Worm (Caenorhabditis elegans) whole organism, L2 larva: ENCODE data around the gene C06B3.16.

Source experiments
- C34F6.9 ChIP-seq: fragments of 150-350 bp; optimal IDR thresholded peaks from 2 replicates; lab custom pipeline; 2014; ENCODE audit warnings: missing biosample characterization, missing genetic modification characterization
- F13H6.1 ChIP-seq: sonication (generic microtip); optimal IDR thresholded peaks from 2 replicates; lab custom pipeline; 2016; ENCODE audit warnings: missing genetic modification characterization, missing compliant biosample characterization
- alr-1 ChIP-seq: fragments of 150-350 bp; optimal IDR thresholded peaks from 2 replicates; lab custom pipeline; 2014; ENCODE audit warnings: missing biosample characterization, missing genetic modification characterization
- aly-2 ChIP-seq: fragments of 150-350 bp; optimal IDR thresholded peaks from 2 replicates; lab custom pipeline; 2014; ENCODE audit warnings: missing biosample characterization, missing genetic modification characterization
- blmp-1 ChIP-seq: sonication (generic microtip); optimal IDR thresholded peaks from 2 replicates; lab custom pipeline; 2017; ENCODE audit warnings: missing genetic modification characterization, mild to moderate bottlenecking, missing compliant biosample characterization, antibody characterized with exemption, moderate library complexity; ENCODE audit not compliant: insufficient read depth
- ceh-16 ChIP-seq: fragments of 150-350 bp; optimal IDR thresholded peaks from 2 replicates; lab custom pipeline; 2014; ENCODE audit warnings: missing biosample characterization, missing genetic modification characterization
- ceh-82 ChIP-seq: fragments of 150-350 bp; optimal IDR thresholded peaks from 2 replicates; lab custom pipeline; 2014; ENCODE audit warnings: missing biosample characterization, missing genetic modification characterization
- egl-27 ChIP-seq: sonication (generic microtip); optimal IDR thresholded peaks from 3 replicates; lab custom pipeline; 2017; ENCODE audit warnings: missing biosample characterization, missing genetic modification reagents, missing genetic modification characterization
- elt-1 ChIP-seq: fragments of 150-350 bp; optimal IDR thresholded peaks from 2 replicates; lab custom pipeline; 2014; ENCODE audit warnings: missing biosample characterization, missing genetic modification characterization
- elt-3 ChIP-seq: sonication (generic microtip); optimal IDR thresholded peaks from 2 replicates; lab custom pipeline; 2017; ENCODE audit warnings: missing biosample characterization, missing genetic modification characterization
- lin-11 ChIP-seq: fragments of 150-350 bp; sonication (generic microtip); optimal IDR thresholded peaks from 2 replicates; lab custom pipeline; 2014; ENCODE audit warnings: missing biosample characterization, missing genetic modification characterization, inconsistent platforms, mixed read lengths
- lsy-2 ChIP-seq, 2 experiments: fragments of 150-350 bp in 1 of 2; sonication (generic microtip) in 1 of 2; optimal IDR thresholded peaks; 2 replicates each; lab custom pipeline; 2014 to 2017; ENCODE audit warnings: missing biosample characterization in 2 of 2, missing genetic modification characterization in 2 of 2
- mab-5 ChIP-seq: fragments of 150-350 bp; optimal IDR thresholded peaks from 2 replicates; lab custom pipeline; 2014; ENCODE audit warnings: missing biosample characterization, missing genetic modification characterization
- mbf-1 ChIP-seq: sonication (generic microtip); optimal IDR thresholded peaks from 2 replicates; lab custom pipeline; 2017; ENCODE audit warnings: missing biosample characterization, missing genetic modification characterization
- mdl-1 ChIP-seq, 2 experiments: fragments of 150-350 bp in 1 of 2; sonication (generic microtip) in 1 of 2; optimal IDR thresholded peaks; 2 replicates each; lab custom pipeline; 2017; ENCODE audit warnings: missing biosample characterization in 2 of 2, missing genetic modification characterization in 2 of 2
- nhr-10 ChIP-seq: sonication (generic microtip); optimal IDR thresholded peaks from 2 replicates; lab custom pipeline; 2017; ENCODE audit warnings: missing biosample characterization, missing genetic modification characterization
- nhr-11 ChIP-seq: fragments of 150-350 bp; optimal IDR thresholded peaks from 2 replicates; lab custom pipeline; 2014; ENCODE audit warnings: missing biosample characterization, missing genetic modification characterization
- nhr-12 ChIP-seq: fragments of 150-350 bp; optimal IDR thresholded peaks from 2 replicates; lab custom pipeline; 2014; ENCODE audit warnings: missing biosample characterization, missing genetic modification characterization
- nhr-129 ChIP-seq: fragments of 150-350 bp; optimal IDR thresholded peaks from 2 replicates; lab custom pipeline; 2014; ENCODE audit warnings: missing biosample characterization, missing genetic modification characterization
- nhr-23 ChIP-seq: fragments of 150-350 bp; optimal IDR thresholded peaks from 2 replicates; lab custom pipeline; 2014; ENCODE audit warnings: missing biosample characterization, missing genetic modification reagents, missing genetic modification characterization
- nhr-237 ChIP-seq: fragments of 150-350 bp; optimal IDR thresholded peaks from 2 replicates; lab custom pipeline; 2014; ENCODE audit warnings: missing biosample characterization, missing genetic modification characterization
- nhr-6 ChIP-seq: fragments of 150-350 bp; optimal IDR thresholded peaks from 2 replicates; lab custom pipeline; 2014; ENCODE audit warnings: missing biosample characterization, missing genetic modification characterization
- nhr-77 ChIP-seq: fragments of 150-350 bp; optimal IDR thresholded peaks from 2 replicates; lab custom pipeline; 2014; ENCODE audit warnings: missing biosample characterization, missing genetic modification characterization
- peb-1 ChIP-seq: fragments of 150-350 bp; optimal IDR thresholded peaks from 2 replicates; lab custom pipeline; 2014; ENCODE audit warnings: missing biosample characterization, missing genetic modification characterization
- sem-4 ChIP-seq: fragments of 150-350 bp; optimal IDR thresholded peaks from 2 replicates; lab custom pipeline; 2014; ENCODE audit warnings: missing biosample characterization, missing genetic modification reagents, missing genetic modification characterization
- sma-3 ChIP-seq: sonication (generic microtip); optimal IDR thresholded peaks from 2 replicates; lab custom pipeline; 2016; ENCODE audit warnings: missing genetic modification reagents, missing genetic modification characterization, missing compliant biosample characterization
- sma-9 ChIP-seq, 2 experiments: fragments of 150-350 bp in 1 of 2; sonication (generic microtip) in 1 of 2; optimal IDR thresholded peaks; 2 replicates each; lab custom pipeline; 2014 to 2016; ENCODE audit warnings: missing genetic modification characterization in 2 of 2, mild to moderate bottlenecking in 1 of 2, missing biosample characterization in 1 of 2, missing compliant biosample characterization in 1 of 2, missing genetic modification reagents in 1 of 2, moderate library complexity in 1 of 2
- snpc-4 ChIP-seq: fragments of 150-350 bp; optimal IDR thresholded peaks from 2 replicates; lab custom pipeline; 2014; ENCODE audit warnings: missing biosample characterization, missing genetic modification characterization
- unc-39 ChIP-seq: fragments of 150-350 bp; optimal IDR thresholded peaks from 2 replicates; lab custom pipeline; 2014; ENCODE audit warnings: missing biosample characterization, missing genetic modification characterization
- unc-55 ChIP-seq: fragments of 150-350 bp; sonication (generic microtip); optimal IDR thresholded peaks from 3 replicates; lab custom pipeline; 2014; ENCODE audit warnings: missing biosample characterization, missing genetic modification reagents, missing genetic modification characterization
- ztf-1 ChIP-seq: fragments of 200-800 bp; sonication (Bioruptor generic); conservative IDR thresholded peaks from 2 replicates; pipeline ENCODE4 v1.3.6; 2022; ENCODE audit warnings: missing genetic modification characterization, missing compliant biosample characterization
- ztf-11 ChIP-seq: sonication (generic microtip); optimal IDR thresholded peaks from 2 replicates; lab custom pipeline; 2017; ENCODE audit warnings: missing biosample characterization, missing genetic modification characterization
- ztf-4 ChIP-seq: fragments of 150-350 bp; optimal IDR thresholded peaks from 2 replicates; lab custom pipeline; 2014; ENCODE audit warnings: missing biosample characterization, missing genetic modification characterization

The C06B3.16 gene

ce11 chrV:13915390-13915789 is 15.9 kb upstream of the C06B3.16 start, which contains the start of gene gcy-32:
gcy-32 (minus strand) TSS chrV:13915490.
- no peak for TF ChIP-seq lsy-2 (tag; optimal IDR thresholded peaks at IDR 0.05; lab: Kevin White, UChicago)
- TF ChIP-seq mbf-1 (tag; lab: Kevin White, UChicago) = no peak
- no peak for TF ChIP-seq C34F6.9 (tag; lab: Kevin White, UChicago)
- TF ChIP-seq ztf-1 (GFP tag; lab: Robert Waterston, UW) = no peak
- TF ChIP-seq snpc-4 (tag; lab: Kevin White, UChicago) = no peak
- TF ChIP-seq nhr-12 (tag; lab: Kevin White, UChicago) = no peak
- TF ChIP-seq unc-55 (GFP tag; lab: Kevin White, UChicago) = no peak

ce11 chrV:13916196-13916595 is 15.1 kb upstream of the C06B3.16 start, which contains the start of gene str-252:
str-252 (plus strand) TSS chrV:13916496.
- TF ChIP-seq sma-3 (GFP tag; lab: Kevin White, UChicago) = no peak
- TF ChIP-seq sma-9 (GFP tag; optimal IDR thresholded peaks at IDR 0.05; lab: Kevin White, UChicago) = no peak
- no peak for TF ChIP-seq sma-9 (tag; optimal IDR thresholded peaks at IDR 0.05; lab: Kevin White, UChicago)
- no peak for TF ChIP-seq nhr-11 (tag; lab: Kevin White, UChicago)

ce11 chrV:13918341-13918740 is 13.0 kb upstream of the C06B3.16 start, which contains the start of gene str-250:
str-250 (plus strand) TSS chrV:13918641.
- no peak for TF ChIP-seq unc-55 (GFP tag; lab: Kevin White, UChicago)
- TF ChIP-seq, all 48 proteins: peak for 0

- no peak for TF ChIP-seq elt-3 (tag; lab: Kevin White, UChicago)
- no peak for TF ChIP-seq nhr-12 (tag; lab: Kevin White, UChicago)
- no peak for TF ChIP-seq alr-1 (tag; lab: Kevin White, UChicago)
- TF ChIP-seq nhr-23 = no peak
- TF ChIP-seq sem-4 (tag; lab: Kevin White, UChicago) = no peak
- TF ChIP-seq sma-3 (GFP tag; lab: Kevin White, UChicago) = no peak
- no peak for TF ChIP-seq mab-5
- TF ChIP-seq egl-27 = no peak
- no peak for TF ChIP-seq nhr-6 (tag; lab: Kevin White, UChicago)
- TF ChIP-seq nhr-10 (tag; lab: Kevin White, UChicago) = no peak
- TF ChIP-seq unc-39 (tag; lab: Kevin White, UChicago) = no peak
- TF ChIP-seq nhr-237 (tag; lab: Kevin White, UChicago) = no peak
- TF ChIP-seq blmp-1 (tag; lab: Kevin White, UChicago) = no peak
- no peak for TF ChIP-seq mdl-1 (tag; optimal IDR thresholded peaks at IDR 0.05; lab: Kevin White, UChicago)
- TF ChIP-seq ztf-4 = no peak
- TF ChIP-seq F13H6.1 (tag; lab: Kevin White, UChicago) = no peak
- TF ChIP-seq peb-1 (tag; lab: Kevin White, UChicago) = no peak
- no peak for TF ChIP-seq nhr-77
- TF ChIP-seq unc-55 (GFP tag; lab: Kevin White, UChicago) = no peak
Measured at ce11 chrV:13920730-13921129, 10.6 kb upstream of the C06B3.16 start, which contains the start of gene srx-42. srx-42 (plus strand) TSS chrV:13921030.

- TF ChIP-seq nhr-129 (tag; lab: Kevin White, UChicago) = no peak
- TF ChIP-seq elt-3 (tag; lab: Kevin White, UChicago) = no peak
- TF ChIP-seq nhr-237 (tag; lab: Kevin White, UChicago) = no peak
- TF ChIP-seq mdl-1 (tag; optimal IDR thresholded peaks at IDR 0.05; lab: Kevin White, UChicago) = no peak
- TF ChIP-seq blmp-1 (tag; lab: Kevin White, UChicago) = no peak
- no peak for TF ChIP-seq aly-2 (tag; lab: Kevin White, UChicago)
- TF ChIP-seq ztf-4 = no peak
Measured at ce11 chrV:13923851-13924250, 7.5 kb upstream of the C06B3.16 start, which contains the start of gene srxa-11. srxa-11 (plus strand) TSS chrV:13924151.

ce11 chrV:13926398-13926797 is 4.9 kb upstream of the C06B3.16 start, which contains the start of gene srxa-12:
srxa-12 (plus strand) TSS chrV:13926698.
- TF ChIP-seq elt-1 (tag; lab: Kevin White, UChicago) (no peak), ceh-16 (tag; lab: Kevin White, UChicago) (no peak), ceh-82 (tag; lab: Kevin White, UChicago) (no peak), blmp-1 (tag; lab: Kevin White, UChicago) (no peak), C34F6.9 (tag; lab: Kevin White, UChicago) (no peak), ztf-11 (no peak), unc-55 (GFP tag; lab: Kevin White, UChicago) (no peak), lin-11 (tag; lab: Kevin White, UChicago) (no peak)
